Worm (Caenorhabditis elegans) whole organism, mixed stage, embryonic: ENCODE results near the gene F49E8.8.

Experiments used
- bed-3 ChIP-seq: fragments of 200-800 bp; sonication (Bioruptor generic); optimal IDR thresholded peaks from 3 replicates; lab custom pipeline; 2018; ENCODE audit warnings: mild to moderate bottlenecking, missing genetic modification characterization, moderate library complexity, missing compliant biosample characterization
- ces-1 ChIP-seq: fragments of 150-350 bp; optimal IDR thresholded peaks from 2 replicates; lab custom pipeline; 2014; ENCODE audit warnings: missing biosample characterization, missing genetic modification reagents, missing genetic modification characterization
- drap-1 ChIP-seq: fragments of 200-800 bp; sonication (Bioruptor generic); optimal IDR thresholded peaks from 3 replicates; lab custom pipeline; 2018; ENCODE audit warnings: mild to moderate bottlenecking, missing genetic modification characterization, missing compliant biosample characterization
- elt-3 ChIP-seq: fragments of 150-350 bp; optimal IDR thresholded peaks from 2 replicates; lab custom pipeline; 2014; ENCODE audit warnings: missing biosample characterization, missing genetic modification characterization
- lsy-2 ChIP-seq: fragments of 150-350 bp; optimal IDR thresholded peaks from 2 replicates; lab custom pipeline; 2014; ENCODE audit warnings: missing biosample characterization, missing genetic modification characterization
- mep-1 ChIP-seq: fragments of 150-350 bp; optimal IDR thresholded peaks from 2 replicates; lab custom pipeline; 2017; ENCODE audit warnings: missing biosample characterization, missing genetic modification reagents, missing genetic modification characterization, inconsistent platforms
- nhr-28 ChIP-seq: fragments of 150-350 bp; optimal IDR thresholded peaks from 2 replicates; lab custom pipeline; 2014; ENCODE audit warnings: missing biosample characterization, missing genetic modification characterization
- unc-62 ChIP-seq: fragments of 150-350 bp; optimal IDR thresholded peaks from 2 replicates; lab custom pipeline; 2014; ENCODE audit warnings: missing biosample characterization, missing genetic modification reagents, missing genetic modification characterization

- no peak for TF ChIP-seq drap-1
- TF ChIP-seq nhr-28 (tag; lab: Kevin White, UChicago), result no peak
- TF ChIP-seq bed-3 (GFP tag; lab: Kevin White, UChicago), result no peak
- TF ChIP-seq ces-1, result no peak
- TF ChIP-seq elt-3 (tag; lab: Kevin White, UChicago), result no peak
- TF ChIP-seq mep-1 (tag; lab: Kevin White, UChicago), result no peak
- TF ChIP-seq unc-62 (GFP tag; lab: Kevin White, UChicago), result no peak
- TF ChIP-seq lsy-2 (tag; lab: Kevin White, UChicago), result no peak
Measured at ce11 chrIV:7521591-7521990, 34.8 kb upstream of the F49E8.8 start.
